Worm (Caenorhabditis elegans) whole organism, L4/young adult: ENCODE data around the gene clec-6.

Experiments used
- W03F9.2 ChIP-seq: fragments of 150-350 bp; optimal IDR thresholded peaks from 2 replicates; lab custom pipeline; 2014; ENCODE audit warnings: missing biosample characterization, missing genetic modification characterization
- dao-5 ChIP-seq: sonication (generic microtip); optimal IDR thresholded peaks from 2 replicates; lab custom pipeline; 2016; ENCODE audit warnings: missing genotype, missing genetic modification characterization, moderate library complexity, missing compliant biosample characterization
- him-1 ChIP-seq: sonication (generic microtip); optimal IDR thresholded peaks from 2 replicates; lab custom pipeline; 2016; ENCODE audit warnings: missing genotype, missing genetic modification reagents, missing genetic modification characterization, missing compliant biosample characterization

DNA sequence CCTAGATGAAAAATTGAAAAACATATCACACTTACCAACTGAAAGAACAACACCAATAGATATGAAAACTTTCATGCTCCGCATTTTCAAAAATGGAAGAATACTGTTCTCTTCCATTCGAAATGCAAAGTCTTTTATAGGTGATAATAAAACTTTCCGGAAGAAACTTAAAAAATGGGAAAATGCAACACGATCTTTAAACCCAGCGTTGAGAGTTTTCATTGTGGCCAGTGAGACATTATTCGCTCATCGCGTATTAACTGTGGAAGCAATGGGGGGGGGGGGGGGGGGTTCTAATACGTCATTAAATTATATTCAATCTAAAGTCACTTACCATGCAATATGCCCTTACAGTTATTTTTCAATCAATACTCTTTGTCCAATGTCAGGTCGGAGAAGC lies 42.9 kb downstream of the clec-6 start, which contains the start of the genes clec-157 and fkh-5:
- TF ChIP-seq him-1 (tag; lab: Kevin White, UChicago) (no peak), dao-5 (tag; lab: Kevin White, UChicago) (no peak), W03F9.2 (no peak)
